Worm (Caenorhabditis elegans) whole organism, L1 larva: ENCODE measurements around the gene F14H8.8.

Experiments used
- C04F5.9 ChIP-seq: sonication (generic microtip); optimal IDR thresholded peaks from 2 replicates; lab custom pipeline; 2016; ENCODE audit warnings: missing genetic modification characterization, missing compliant biosample characterization
- C16A3.4 ChIP-seq: fragments of 150-350 bp; optimal IDR thresholded peaks from 2 replicates; lab custom pipeline; 2014; ENCODE audit warnings: missing biosample characterization, missing genetic modification characterization
- C34B4.2 ChIP-seq: sonication (generic microtip); optimal IDR thresholded peaks from 2 replicates; lab custom pipeline; 2017; ENCODE audit warnings: mild to moderate bottlenecking, missing genetic modification characterization, missing compliant biosample characterization
- aly-2 ChIP-seq: fragments of 150-350 bp; optimal IDR thresholded peaks from 2 replicates; lab custom pipeline; 2014; ENCODE audit warnings: missing biosample characterization, missing genetic modification characterization
- blmp-1 ChIP-seq: fragments of 150-350 bp; optimal IDR thresholded peaks from 2 replicates; lab custom pipeline; 2014; ENCODE audit warnings: missing biosample characterization, missing genetic modification characterization
- ceh-8 ChIP-seq: fragments of 200-800 bp; sonication (Bioruptor generic); optimal IDR thresholded peaks from 2 replicates; lab custom pipeline; 2018; ENCODE audit warnings: mild to moderate bottlenecking, missing genetic modification characterization, moderate library complexity, missing compliant biosample characterization
- ceh-82 ChIP-seq, 3 experiments: fragments of 150-350 bp in 1 of 3; sonication (generic microtip) in 2 of 3; optimal IDR thresholded peaks; 2 replicates each; lab custom pipeline; 2014 to 2017; ENCODE audit warnings: missing biosample characterization in 3 of 3, missing genetic modification characterization in 3 of 3
- dpl-1 ChIP-seq, 3 experiments: fragments of 150-350 bp in 2 of 3; sonication (generic microtip) in 1 of 3; optimal IDR thresholded peaks; 2 replicates each; lab custom pipeline; 2014 to 2017; ENCODE audit warnings: missing biosample characterization in 3 of 3, missing genetic modification characterization in 3 of 3, missing genetic modification reagents in 3 of 3
- dsc-1 ChIP-seq: sonication (generic microtip); optimal IDR thresholded peaks from 2 replicates; lab custom pipeline; 2016; ENCODE audit warnings: mild to moderate bottlenecking, missing genetic modification characterization, missing compliant biosample characterization
- efl-1 ChIP-seq, 4 experiments: fragments of 150-350 bp; optimal IDR thresholded peaks in 3 of 4; peaks in 1 of 4; 1 replicate in 1 of 4; 2 replicates in 3 of 4; lab custom pipeline; 2014; ENCODE audit warnings: missing biosample characterization in 2 of 4, missing genetic modification characterization in 2 of 4, missing genetic modification reagents in 2 of 4
- egl-27 ChIP-seq, 2 experiments: fragments of 150-350 bp in 1 of 2; sonication (generic microtip); optimal IDR thresholded peaks; 3 replicates each; lab custom pipeline; 2017 to 2018; ENCODE audit warnings: missing biosample characterization in 2 of 2, missing genetic modification characterization in 2 of 2, missing genetic modification reagents in 2 of 2
- ets-5 ChIP-seq: fragments of 200-800 bp; sonication (Bioruptor generic); IDR thresholded peaks from 2 replicates; pipeline ENCODE4 v1.3.6; 2022; ENCODE audit warnings: missing genetic modification characterization, missing compliant biosample characterization
- fkh-4 ChIP-seq: sonication (generic microtip); optimal IDR thresholded peaks from 2 replicates; lab custom pipeline; 2016; ENCODE audit warnings: missing compliant biosample characterization, missing genetic modification characterization, borderline replicate concordance
- fkh-8 ChIP-seq: sonication (generic microtip); optimal IDR thresholded peaks from 2 replicates; lab custom pipeline; 2016; ENCODE audit warnings: mild to moderate bottlenecking, missing genetic modification characterization, missing compliant biosample characterization
- grh-1 ChIP-seq: fragments of 200-800 bp; sonication (Bioruptor generic); IDR thresholded peaks from 2 replicates; pipeline ENCODE4 v1.3.6; 2022; ENCODE audit warnings: missing genetic modification reagents, missing genetic modification characterization, missing compliant biosample characterization
- hlh-4 ChIP-seq: sonication (generic microtip); optimal IDR thresholded peaks from 2 replicates; lab custom pipeline; 2016; ENCODE audit warnings: mild to moderate bottlenecking, missing genetic modification characterization, missing compliant biosample characterization
- isw-1 ChIP-seq: fragments of 200-800 bp; sonication (Bioruptor generic); IDR thresholded peaks from 2 replicates; pipeline ENCODE4 v1.3.6; 2022; ENCODE audit warnings: missing genetic modification characterization, missing compliant biosample characterization
- jun-1 ChIP-seq: fragments of 150-350 bp; optimal IDR thresholded peaks from 2 replicates; lab custom pipeline; 2014; ENCODE audit warnings: missing biosample characterization, missing genetic modification reagents, missing genetic modification characterization
- lin-13 ChIP-seq: fragments of 150-350 bp; optimal IDR thresholded peaks from 2 replicates; lab custom pipeline; 2014; ENCODE audit warnings: missing biosample characterization, missing genetic modification reagents, missing genetic modification characterization
- lin-14 ChIP-seq: fragments of 200-800 bp; sonication (Bioruptor generic); optimal IDR thresholded peaks from 2 replicates; lab custom pipeline; 2018; ENCODE audit warnings: mild to moderate bottlenecking, missing genetic modification characterization, moderate library complexity, missing compliant biosample characterization
- lin-35 ChIP-seq, 2 experiments: fragments of 150-350 bp; optimal IDR thresholded peaks; 2 replicates each; lab custom pipeline; 2014; ENCODE audit warnings: missing biosample characterization in 2 of 2, missing genetic modification characterization in 2 of 2, missing genetic modification reagents in 2 of 2
- lsy-2 ChIP-seq, 2 experiments: fragments of 150-350 bp; optimal IDR thresholded peaks; 2 replicates each; lab custom pipeline; 2014; ENCODE audit warnings: missing biosample characterization in 2 of 2, missing genetic modification characterization in 2 of 2
- mab-9 ChIP-seq: fragments of 200-800 bp; sonication (Bioruptor generic); IDR thresholded peaks from 2 replicates; pipeline ENCODE4 v1.3.6; 2022; ENCODE audit warnings: missing genetic modification reagents, missing genetic modification characterization, missing compliant biosample characterization
- mep-1 ChIP-seq: fragments of 150-350 bp; optimal IDR thresholded peaks from 2 replicates; lab custom pipeline; 2014; ENCODE audit warnings: missing biosample characterization, missing genetic modification characterization
- nhr-19 ChIP-seq: fragments of 200-800 bp; sonication (Bioruptor generic); conservative IDR thresholded peaks from 2 replicates; pipeline ENCODE4 v1.3.6; 2022; ENCODE audit warnings: missing genetic modification characterization, missing compliant biosample characterization
- nhr-20 ChIP-seq: sonication (generic microtip); optimal IDR thresholded peaks from 2 replicates; lab custom pipeline; 2016; ENCODE audit warnings: mild to moderate bottlenecking, missing genetic modification characterization, missing compliant biosample characterization
- nhr-28 ChIP-seq: fragments of 150-350 bp; optimal IDR thresholded peaks from 2 replicates; lab custom pipeline; 2014; ENCODE audit warnings: missing biosample characterization, missing genetic modification characterization
- nhr-47 ChIP-seq: sonication (generic microtip); optimal IDR thresholded peaks from 2 replicates; lab custom pipeline; 2016; ENCODE audit warnings: mild to moderate bottlenecking, missing genetic modification characterization, moderate library complexity, missing compliant biosample characterization
- nhr-71 ChIP-seq: sonication (generic microtip); optimal IDR thresholded peaks from 2 replicates; lab custom pipeline; 2016; ENCODE audit warnings: mild to moderate bottlenecking, missing genetic modification characterization, moderate library complexity, missing compliant biosample characterization
- nhr-77 ChIP-seq: fragments of 150-350 bp; optimal IDR thresholded peaks from 2 replicates; lab custom pipeline; 2014; ENCODE audit warnings: missing biosample characterization, missing genetic modification characterization
- nhr-85 ChIP-seq: sonication (generic microtip); peaks from one replicate; lab custom pipeline; 2016; ENCODE audit warnings: missing genetic modification characterization, inconsistent platforms, missing compliant biosample characterization
- pag-3 ChIP-seq: sonication (generic microtip); optimal IDR thresholded peaks from 2 replicates; lab custom pipeline; 2017; ENCODE audit warnings: missing genetic modification characterization, mild to moderate bottlenecking, missing compliant biosample characterization, antibody characterized with exemption, borderline replicate concordance; ENCODE audit not compliant: insufficient read depth
- pax-3 ChIP-seq: fragments of 200-800 bp; sonication (Bioruptor generic); optimal IDR thresholded peaks from 2 replicates; lab custom pipeline; 2018; ENCODE audit warnings: mild to moderate bottlenecking, missing genetic modification characterization, moderate library complexity, missing compliant biosample characterization
- rnt-1 ChIP-seq: sonication (generic microtip); optimal IDR thresholded peaks from 2 replicates; lab custom pipeline; 2016; ENCODE audit warnings: mild to moderate bottlenecking, missing genetic modification characterization, moderate library complexity, missing compliant biosample characterization
- skn-1 ChIP-seq: fragments of 150-350 bp; optimal IDR thresholded peaks from 2 replicates; lab custom pipeline; 2014; ENCODE audit warnings: missing biosample characterization, missing genetic modification characterization
- snu-23 ChIP-seq: sonication (generic microtip); optimal IDR thresholded peaks from 2 replicates; lab custom pipeline; 2016; ENCODE audit warnings: missing genetic modification characterization, missing compliant biosample characterization
- sox-4 ChIP-seq: sonication (generic microtip); optimal IDR thresholded peaks from 2 replicates; lab custom pipeline; 2016; ENCODE audit warnings: missing genetic modification characterization, missing compliant biosample characterization
- swsn-7 ChIP-seq: sonication (generic microtip); optimal IDR thresholded peaks from 2 replicates; lab custom pipeline; 2016; ENCODE audit warnings: missing genetic modification characterization, missing compliant biosample characterization
- tbx-2 ChIP-seq: sonication (generic microtip); optimal IDR thresholded peaks from 2 replicates; lab custom pipeline; 2016; ENCODE audit warnings: missing genetic modification characterization, missing compliant biosample characterization
- tlp-1 ChIP-seq: fragments of 150-350 bp; optimal IDR thresholded peaks from 2 replicates; lab custom pipeline; 2014; ENCODE audit warnings: missing biosample characterization, missing genetic modification characterization
- unc-86 ChIP-seq: sonication (generic microtip); optimal IDR thresholded peaks from 2 replicates; lab custom pipeline; 2016; ENCODE audit warnings: missing genetic modification characterization, missing compliant biosample characterization
- vab-15 ChIP-seq: sonication (generic microtip); optimal IDR thresholded peaks from 2 replicates; lab custom pipeline; 2017; ENCODE audit warnings: missing genotype, mild to moderate bottlenecking, missing genetic modification characterization, missing compliant biosample characterization
- xbp-1 ChIP-seq: sonication (generic microtip); optimal IDR thresholded peaks from 2 replicates; lab custom pipeline; 2016; ENCODE audit warnings: missing genetic modification characterization, missing compliant biosample characterization
- zag-1 ChIP-seq: fragments of 150-350 bp; optimal IDR thresholded peaks from 2 replicates; lab custom pipeline; 2014; ENCODE audit warnings: missing biosample characterization, missing genetic modification characterization

The F14H8.8 gene

ce11 chrV:15060595-15060994 is 31.3 kb downstream of the F14H8.8 start:
- no peak for TF ChIP-seq fkh-4 (tag; lab: Kevin White, UChicago)
- no peak for TF ChIP-seq nhr-28 (tag; lab: Kevin White, UChicago)
- no peak for TF ChIP-seq nhr-47 (tag; lab: Kevin White, UChicago)
- TF ChIP-seq unc-86 (tag; lab: Kevin White, UChicago) = no peak
- TF ChIP-seq vab-15 (tag; lab: Kevin White, UChicago) = no peak
- no peak for TF ChIP-seq sox-4 (tag; lab: Kevin White, UChicago)
- no peak for TF ChIP-seq C34B4.2 (tag; lab: Kevin White, UChicago)
- TF ChIP-seq nhr-77 (tag; lab: Kevin White, UChicago) = no peak
- TF ChIP-seq zag-1 (tag; lab: Kevin White, UChicago) = no peak
- no peak for TF ChIP-seq ets-5 (GFP tag; lab: Robert Waterston, UW)
- no peak for TF ChIP-seq pag-3 (tag; lab: Kevin White, UChicago)

- no peak for TF ChIP-seq tlp-1
- TF ChIP-seq blmp-1 (tag; lab: Kevin White, UChicago) = peak; percentile 54
- TF ChIP-seq nhr-20 = no peak
Observed at ce11 chrV:15063987-15064386, 34.7 kb downstream of the F14H8.8 start, which contains the start of gene rap-2. Gene rap-2 (minus strand): TSS chrV:15064087.

ce11 chrV:15065068-15065744 is 35.9 kb downstream of the F14H8.8 start, which contains the start of gene C25D7.9:
Gene C25D7.9 (plus strand): TSS chrV:15065135.
- 0 out of 2 replicates have a peak, but pooled peaks have one; percentile 2 for TF ChIP-seq isw-1 (GFP tag; lab: Robert Waterston, UW)
- TF ChIP-seq lin-14 (GFP tag; lab: Kevin White, UChicago) = peak; percentile 55
- TF ChIP-seq fkh-8 (tag; lab: Kevin White, UChicago) = peak; percentile 35
- TF ChIP-seq pag-3 (tag; lab: Kevin White, UChicago) = no peak
- peak in 1 of 3 experiments; percentile 32 for TF ChIP-seq ceh-82 (tag; optimal IDR thresholded peaks at IDR 0.05; lab: Kevin White, UChicago)
- TF ChIP-seq snu-23 (GFP tag; lab: Kevin White, UChicago) = peak; percentile 46
- TF ChIP-seq swsn-7 (tag; lab: Kevin White, UChicago) = peak; percentile 19
- TF ChIP-seq C04F5.9 (tag; lab: Kevin White, UChicago) = no peak
- no peak for TF ChIP-seq blmp-1 (tag; lab: Kevin White, UChicago)
- peak; percentile 47 to 53 for TF ChIP-seq lin-35 (GFP tag; optimal IDR thresholded peaks at IDR 0.05; lab: Kevin White, UChicago)
- TF ChIP-seq mab-9 (GFP tag; lab: Robert Waterston, UW) = no peak
- peak; percentile 4 for TF ChIP-seq unc-86 (tag; lab: Kevin White, UChicago)
- peak; percentile 34 to 53 for TF ChIP-seq efl-1 (optimal IDR thresholded peaks at IDR 0.05; lab: Kevin White, UChicago)
- TF ChIP-seq efl-1 (GFP tag; optimal IDR thresholded peaks at IDR 0.05 in 1 of 2; lab: Kevin White, UChicago) = peak; percentile 37 to 89
- peak; percentile 70 for TF ChIP-seq nhr-85 (tag; lab: Kevin White, UChicago)
- TF ChIP-seq dpl-1 (GFP tag; optimal IDR thresholded peaks at IDR 0.05; lab: Kevin White, UChicago) = peak; percentile 17 to 52 (median 45)
- TF ChIP-seq nhr-19 (GFP tag; lab: Robert Waterston, UW) = peak; percentile 24; the same call in 1 of the 2 replicates
- TF ChIP-seq vab-15 (tag; lab: Kevin White, UChicago) = no peak
- peak; percentile 48 for TF ChIP-seq nhr-71 (tag; lab: Kevin White, UChicago)
- TF ChIP-seq egl-27 (tag; optimal IDR thresholded peaks at IDR 0.05; lab: Kevin White, UChicago) = no peak
- peak; percentile 25 for TF ChIP-seq C16A3.4
- peak; percentile 72 for TF ChIP-seq rnt-1 (tag; lab: Kevin White, UChicago)
- peak; percentile 28 for TF ChIP-seq xbp-1 (tag; lab: Kevin White, UChicago)
- TF ChIP-seq mep-1 = peak; percentile 18
- TF ChIP-seq grh-1 (GFP tag; lab: Robert Waterston, UW) = peak; percentile 51
- TF ChIP-seq aly-2 = no peak
- no peak for TF ChIP-seq hlh-4 (tag; lab: Kevin White, UChicago)
- TF ChIP-seq ceh-8 (GFP tag; lab: Kevin White, UChicago) = no peak
- TF ChIP-seq lin-13 (GFP tag; lab: Kevin White, UChicago) = peak; percentile 32
- TF ChIP-seq tbx-2 (tag; lab: Kevin White, UChicago) = peak; percentile 15
- no peak for TF ChIP-seq sox-4 (tag; lab: Kevin White, UChicago)
- TF ChIP-seq jun-1 (tag; lab: Kevin White, UChicago) = no peak
- peak; percentile 2 for TF ChIP-seq dsc-1 (tag; lab: Kevin White, UChicago)
- TF ChIP-seq nhr-20 = peak; percentile 31
- peak; percentile 9 for TF ChIP-seq pax-3 (tag; lab: Kevin White, UChicago)
- peak; percentile 31 to 62 for TF ChIP-seq lsy-2 (tag; optimal IDR thresholded peaks at IDR 0.05; lab: Kevin White, UChicago)
- peak; percentile 17 for TF ChIP-seq skn-1 (tag; lab: Kevin White, UChicago)
- TF ChIP-seq, all 84 proteins: peak for 25
